Fruit fly (Drosophila melanogaster) whole organism, embryonic: Measurements from ENCODE around the gene CG9568.

Experiments
- CG10543 ChIP-seq: fragments of 200-800 bp; sonication (Bioruptor generic); optimal IDR thresholded peaks from 3 replicates; lab custom pipeline; 2017; ENCODE audit warnings: missing biosample characterization, mild to moderate bottlenecking, missing genetic modification characterization, moderate library complexity
- CG12219 ChIP-seq: fragments of 200-800 bp; sonication (Bioruptor generic); optimal IDR thresholded peaks from 3 replicates; lab custom pipeline; 2018; ENCODE audit warnings: missing biosample characterization, mild to moderate bottlenecking, missing genetic modification characterization
- CG13123 ChIP-seq: fragments of 200-800 bp; sonication (Bioruptor generic); optimal IDR thresholded peaks from 2 replicates; lab custom pipeline; 2016; ENCODE audit warnings: missing biosample characterization, missing genetic modification characterization
- CG16863 ChIP-seq: fragments of 200-800 bp; sonication (Bioruptor generic); optimal IDR thresholded peaks from 3 replicates; lab custom pipeline; 2016; ENCODE audit warnings: missing biosample characterization, missing genetic modification characterization
- CG17385 ChIP-seq: fragments of 200-800 bp; sonication (Bioruptor generic); optimal IDR thresholded peaks from 3 replicates; lab custom pipeline; 2018; ENCODE audit warnings: missing biosample characterization, mild to moderate bottlenecking, missing genetic modification characterization
- CG17802 ChIP-seq: fragments of 200-800 bp; sonication (Bioruptor generic); optimal IDR thresholded peaks from 2 replicates; lab custom pipeline; 2018; ENCODE audit warnings: missing biosample characterization, mild to moderate bottlenecking, missing genetic modification characterization, moderate library complexity
- CG18011 ChIP-seq: fragments of 200-800 bp; sonication (Bioruptor generic); optimal IDR thresholded peaks from 2 replicates; lab custom pipeline; 2017; ENCODE audit warnings: missing biosample characterization, missing genetic modification characterization, mild to moderate bottlenecking, moderate library complexity, missing genotype
- CG18262 ChIP-seq: fragments of 200-800 bp; optimal IDR thresholded peaks from 3 replicates; lab custom pipeline; 2019; ENCODE audit warnings: missing biosample characterization, mild to moderate bottlenecking, missing genetic modification characterization, moderate library complexity
- CG2116 ChIP-seq: fragments of 200-800 bp; sonication (Bioruptor generic); optimal IDR thresholded peaks from 3 replicates; lab custom pipeline; 2018; ENCODE audit warnings: missing biosample characterization, mild to moderate bottlenecking, missing genetic modification characterization
- CG2120 ChIP-seq: fragments of 200-800 bp; sonication (Bioruptor generic); optimal IDR thresholded peaks from 3 replicates; lab custom pipeline; 2016; ENCODE audit warnings: missing biosample characterization, missing genetic modification characterization
- CG31441 ChIP-seq: fragments of 200-800 bp; sonication (Bioruptor generic); IDR thresholded peaks from 2 replicates; pipeline ENCODE4 v1.3.6; 2022; ENCODE audit warnings: missing biosample characterization, missing genetic modification characterization
- CG32772 ChIP-seq: fragments of 200-800 bp; sonication (Bioruptor generic); IDR thresholded peaks from 2 replicates; pipeline ENCODE4 v1.3.6; 2022; ENCODE audit warnings: missing biosample characterization, missing genetic modification characterization
- CG3281 ChIP-seq: fragments of 200-800 bp; sonication (Bioruptor generic); optimal IDR thresholded peaks from 3 replicates; lab custom pipeline; 2017; ENCODE audit warnings: missing biosample characterization, mild to moderate bottlenecking, missing genetic modification characterization
- CG34224 ChIP-seq: fragments of 200-800 bp; sonication (Bioruptor generic); IDR thresholded peaks from 3 replicates; pipeline ENCODE4 v1.3.6; 2022; ENCODE audit warnings: missing biosample characterization, missing genetic modification characterization; ENCODE audit not compliant: partially characterized antibody
- CG3847 ChIP-seq: fragments of 200-800 bp; sonication (Bioruptor generic); IDR thresholded peaks from 2 replicates; pipeline ENCODE4 v1.3.6; 2022; ENCODE audit warnings: missing biosample characterization, missing genetic modification characterization
- CG42726 ChIP-seq: fragments of 200-800 bp; sonication (Bioruptor generic); IDR thresholded peaks from 2 replicates; pipeline ENCODE4 v1.3.6; 2022; ENCODE audit warnings: missing biosample characterization, missing genetic modification characterization; ENCODE audit not compliant: partially characterized antibody
- CG6791 ChIP-seq: fragments of 200-800 bp; sonication (Bioruptor generic); IDR thresholded peaks from 3 replicates; pipeline ENCODE4 v1.3.6; 2022; ENCODE audit warnings: missing biosample characterization, missing genetic modification characterization; ENCODE audit not compliant: partially characterized antibody
- CG8478 ChIP-seq: fragments of >200 bp; optimal IDR thresholded peaks from 2 replicates; lab custom pipeline; 2018
- CG9727 ChIP-seq: fragments of 200-800 bp; sonication (Bioruptor generic); optimal IDR thresholded peaks from 3 replicates; lab custom pipeline; 2017; ENCODE audit warnings: missing biosample characterization, mild to moderate bottlenecking, missing genetic modification characterization
- Chrac-16 ChIP-seq: fragments of 200-800 bp; sonication (Bioruptor generic); optimal IDR thresholded peaks from 3 replicates; lab custom pipeline; 2016; ENCODE audit warnings: missing biosample characterization, missing genetic modification characterization
- CkIIα-i1 ChIP-seq: fragments of 200-800 bp; sonication (Bioruptor generic); IDR thresholded peaks from 2 replicates; pipeline ENCODE4 v1.3.6; 2022; ENCODE audit warnings: missing biosample characterization, missing genetic modification characterization
- D ChIP-seq, 2 experiments: fragments of 200-800 bp in 1 of 2; fragments of >200 bp in 1 of 2; sonication (Bioruptor generic) in 1 of 2; optimal IDR thresholded peaks; 2 replicates in 1 of 2; 3 replicates in 1 of 2; lab custom pipeline; 2017; ENCODE audit warnings: mild to moderate bottlenecking in 1 of 2, missing biosample characterization in 1 of 2, missing genetic modification characterization in 1 of 2, missing genetic modification reagents in 1 of 2
- Dll ChIP-seq: fragments of 200-800 bp; sonication (Bioruptor generic); IDR thresholded peaks from 4 replicates; pipeline ENCODE4 v1.3.6; 2022; ENCODE audit warnings: missing biosample characterization, missing genetic modification characterization; ENCODE audit not compliant: partially characterized antibody
- H2.0 ChIP-seq: fragments of 200-800 bp; sonication (Bioruptor generic); IDR thresholded peaks from 2 replicates; pipeline ENCODE4 v1.3.6; 2022; ENCODE audit warnings: missing biosample characterization, missing genetic modification characterization
- Hand ChIP-seq: fragments of 200-800 bp; sonication (Bioruptor generic); optimal IDR thresholded peaks from 2 replicates; lab custom pipeline; 2017; ENCODE audit warnings: mild to moderate bottlenecking, missing biosample characterization, missing genetic modification reagents, missing genetic modification characterization
- Hr3 ChIP-seq: fragments of 200-800 bp; sonication (Bioruptor generic); optimal IDR thresholded peaks from 3 replicates; lab custom pipeline; 2016; ENCODE audit warnings: missing biosample characterization, missing genetic modification characterization
- MTF-1 ChIP-seq: fragments of 200-800 bp; sonication (Bioruptor generic); optimal IDR thresholded peaks from 2 replicates; lab custom pipeline; 2018; ENCODE audit warnings: missing biosample characterization, mild to moderate bottlenecking, missing genetic modification characterization, borderline replicate concordance
- Mad ChIP-seq: fragments of 200-800 bp; sonication (Bioruptor generic); optimal IDR thresholded peaks from 2 replicates; lab custom pipeline; 2016; ENCODE audit warnings: missing biosample characterization, missing genetic modification characterization
- Side ChIP-seq: fragments of 200-800 bp; sonication (Bioruptor generic); optimal IDR thresholded peaks from 2 replicates; lab custom pipeline; 2016; ENCODE audit warnings: missing biosample characterization, missing genetic modification characterization
- Sox100B ChIP-seq: fragments of 200-800 bp; sonication (Bioruptor generic); optimal IDR thresholded peaks from 3 replicates; lab custom pipeline; 2018; ENCODE audit warnings: missing biosample characterization, mild to moderate bottlenecking, missing genetic modification characterization
- Sox102F ChIP-seq: fragments of 200-800 bp; sonication (Bioruptor generic); optimal IDR thresholded peaks from 2 replicates; lab custom pipeline; 2018; ENCODE audit warnings: missing biosample characterization, mild to moderate bottlenecking, missing genetic modification characterization, moderate library complexity
- TFAM ChIP-seq: fragments of 200-800 bp; sonication (Bioruptor generic); optimal IDR thresholded peaks from 2 replicates; lab custom pipeline; 2017; ENCODE audit warnings: missing biosample characterization, missing genetic modification characterization, inconsistent platforms
- Tbp ChIP-seq: fragments of >200 bp; optimal IDR thresholded peaks from 2 replicates; lab custom pipeline; 2018; ENCODE audit warnings: missing biosample characterization, missing genetic modification characterization
- bbx ChIP-seq: fragments of 200-800 bp; sonication (Bioruptor generic); IDR thresholded peaks from 2 replicates; pipeline ENCODE4 v1.3.6; 2022; ENCODE audit warnings: missing biosample characterization, missing genetic modification characterization; ENCODE audit not compliant: partially characterized antibody
- chn ChIP-seq: fragments of 200-800 bp; sonication (Bioruptor generic); optimal IDR thresholded peaks from 2 replicates; lab custom pipeline; 2016; ENCODE audit warnings: missing biosample characterization, missing genetic modification characterization
- corto ChIP-seq: fragments of 200-800 bp; sonication (Bioruptor generic); optimal IDR thresholded peaks from 2 replicates; lab custom pipeline; 2016; ENCODE audit warnings: missing biosample characterization, mild to moderate bottlenecking, missing genetic modification characterization, moderate library complexity
- dysf ChIP-seq: fragments of 200-800 bp; sonication (Bioruptor generic); IDR thresholded peaks from 3 replicates; pipeline ENCODE4 v1.3.6; 2022; ENCODE audit warnings: missing biosample characterization, missing genetic modification characterization
- fd3F ChIP-seq: fragments of 200-800 bp; sonication (Bioruptor generic); optimal IDR thresholded peaks from 2 replicates; lab custom pipeline; 2018; ENCODE audit warnings: missing biosample characterization, mild to moderate bottlenecking, missing genetic modification characterization, moderate library complexity
- fd96Cb ChIP-seq: fragments of 200-800 bp; sonication (Bioruptor generic); optimal IDR thresholded peaks from 2 replicates; lab custom pipeline; 2018; ENCODE audit warnings: missing biosample characterization, mild to moderate bottlenecking, missing genetic modification characterization, moderate library complexity
- gsb-n ChIP-seq: fragments of 200-800 bp; sonication (Bioruptor generic); optimal IDR thresholded peaks from 3 replicates; lab custom pipeline; 2018; ENCODE audit warnings: missing biosample characterization, mild to moderate bottlenecking, missing genetic modification characterization
- her ChIP-seq: fragments of 200-800 bp; sonication (Bioruptor generic); optimal IDR thresholded peaks from 2 replicates; lab custom pipeline; 2016; ENCODE audit warnings: missing biosample characterization, missing genetic modification characterization
- jigr1 ChIP-seq: fragments of 200-800 bp; sonication (Bioruptor generic); IDR thresholded peaks from 3 replicates; pipeline ENCODE4 v1.3.6; 2022; ENCODE audit warnings: missing biosample characterization, missing genetic modification characterization
- lilli ChIP-seq: fragments of 200-800 bp; sonication (Bioruptor generic); optimal IDR thresholded peaks from 3 replicates; lab custom pipeline; 2016; ENCODE audit warnings: missing biosample characterization, missing genetic modification characterization
- org-1 ChIP-seq: fragments of 200-800 bp; sonication (Bioruptor generic); optimal IDR thresholded peaks from 2 replicates; lab custom pipeline; 2017; ENCODE audit warnings: missing biosample characterization, missing genetic modification characterization
- peb ChIP-seq: fragments of 200-800 bp; sonication (Bioruptor generic); IDR thresholded peaks from 2 replicates; pipeline ENCODE4 v1.3.6; 2022; ENCODE audit warnings: missing biosample characterization, missing genetic modification characterization
- row ChIP-seq: fragments of 200-800 bp; sonication (Bioruptor generic); IDR thresholded peaks from 3 replicates; pipeline ENCODE4 v1.3.6; 2022; ENCODE audit warnings: missing biosample characterization, missing genetic modification characterization
- sd ChIP-seq: fragments of 200-800 bp; sonication (Bioruptor generic); optimal IDR thresholded peaks from 3 replicates; lab custom pipeline; 2018; ENCODE audit warnings: missing biosample characterization, mild to moderate bottlenecking, missing genetic modification characterization, moderate library complexity
- tio ChIP-seq: fragments of 200-800 bp; sonication (Bioruptor generic); optimal IDR thresholded peaks from 2 replicates; lab custom pipeline; 2017; ENCODE audit warnings: missing biosample characterization, missing genetic modification characterization, inconsistent platforms
- wor ChIP-seq: fragments of 200-800 bp; sonication (Bioruptor generic); IDR thresholded peaks from 2 replicates; pipeline ENCODE4 v1.3.6; 2022; ENCODE audit warnings: missing biosample characterization, missing genetic modification characterization

CG9568 gene

DNA sequence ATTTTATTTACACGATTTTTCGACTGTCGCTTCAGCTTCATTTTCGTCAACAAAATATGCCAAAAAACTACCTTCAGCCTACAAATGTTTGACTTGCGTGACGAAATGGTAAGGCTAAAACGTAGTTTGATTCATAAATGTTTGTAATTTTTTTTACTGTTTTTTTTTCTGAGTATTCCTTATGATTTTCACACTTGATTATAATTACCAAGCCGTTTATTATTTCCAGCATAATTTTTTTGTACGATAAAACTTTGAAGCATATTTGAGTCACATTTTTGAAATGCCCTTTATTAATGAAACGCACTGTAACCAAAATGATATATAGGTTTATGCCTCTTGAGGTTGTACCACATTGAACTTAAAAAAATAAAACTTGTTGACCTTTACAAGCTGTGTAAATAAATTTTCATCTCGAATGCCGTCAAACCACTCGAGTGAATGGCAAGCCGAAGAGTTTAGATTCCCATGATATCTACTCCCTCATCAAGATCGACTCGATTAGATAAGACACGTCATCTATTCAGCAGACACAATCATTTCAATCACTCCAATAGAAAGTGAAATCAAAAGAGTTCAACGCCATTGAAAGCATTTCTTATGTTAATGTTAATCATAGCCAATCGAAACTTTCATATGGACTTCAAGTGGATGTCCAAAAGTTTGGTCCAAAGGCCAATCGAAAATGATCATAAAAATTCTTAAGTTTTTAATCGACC, 27.6 kb upstream of the CG9568 start (continued):
- TF ChIP-seq CG34224 (GFP tag; lab: Robert Waterston, UW) (no peak), CG16863 (GFP tag; lab: Kevin White, UChicago) (peak; percentile 27), CG32772 (GFP tag; lab: Robert Waterston, UW) (no peak), CG31441 (GFP tag; lab: Robert Waterston, UW) (peak; percentile 58; the same call in 1 of the 2 replicates), CkIIα-i1 (no peak), CG8478 (no peak), Sox100B (GFP tag; lab: Kevin White, UChicago) (peak; percentile 53), Tbp (no peak), CG2120 (GFP tag; lab: Kevin White, UChicago) (peak; percentile 49), Side (GFP tag; lab: Kevin White, UChicago) (no peak), wor (GFP tag; lab: Robert Waterston, UW) (no peak), dysf (GFP tag; lab: Robert Waterston, UW) (peak; percentile 80), org-1 (peak; percentile 28), corto (GFP tag; lab: Kevin White, UChicago) (no peak), Hand (GFP tag; lab: Kevin White, UChicago) (no peak), TFAM (GFP tag; lab: Kevin White, UChicago) (no peak), CG2116 (GFP tag; lab: Kevin White, UChicago) (no peak), CG18262 (peak; percentile 2), CG17385 (GFP tag; lab: Kevin White, UChicago) (peak; percentile 47), Mad (GFP tag; lab: Kevin White, UChicago) (no peak), chn (GFP tag; lab: Kevin White, UChicago) (no peak), H2.0 (GFP tag; lab: Robert Waterston, UW) (peak; percentile 15; the same call in 1 of the 2 replicates), tio (peak; percentile 26), Sox102F (GFP tag; lab: Kevin White, UChicago) (peak; percentile 69), sd (tag; lab: Kevin White, UChicago) (peak; percentile 52), CG9727 (GFP tag; lab: Kevin White, UChicago) (no peak), her (no peak), CG18011 (GFP tag; lab: Kevin White, UChicago) (peak; percentile 2), Hr3 (GFP tag; lab: Kevin White, UChicago) (peak; percentile 43), fd3F (peak; percentile 45), Chrac-16 (GFP tag; lab: Kevin White, UChicago) (peak; percentile 27), MTF-1 (GFP tag; lab: Kevin White, UChicago) (no peak), fd96Cb (tag; lab: Kevin White, UChicago) (peak; percentile 41), jigr1 (no peak), CG3847 (GFP tag; lab: Robert Waterston, UW) (peak; percentile 51; the same call in 1 of the 2 replicates), CG13123 (GFP tag; lab: Kevin White, UChicago) (no peak), CG3281 (peak; percentile 23), CG10543 (peak; percentile 2), CG12219 (GFP tag; lab: Kevin White, UChicago) (no peak), gsb-n (tag; lab: Kevin White, UChicago) (no peak), row (GFP tag; lab: Robert Waterston, UW) (peak; percentile 73), Dll (GFP tag; lab: Robert Waterston, UW) (no peak), CG6791 (no peak), CG17802 (tag; lab: Kevin White, UChicago) (no peak), lilli (GFP tag; lab: Kevin White, UChicago) (peak; percentile 59), D (optimal IDR thresholded peaks at IDR 0.05; lab: Kevin White, UChicago) (no peak), D (GFP tag; optimal IDR thresholded peaks at IDR 0.05; lab: Kevin White, UChicago) (no peak), bbx (GFP tag; lab: Robert Waterston, UW) (no peak), peb (GFP tag; lab: Robert Waterston, UW) (no peak), CG42726 (GFP tag; lab: Robert Waterston, UW) (no peak)
